Worm (Caenorhabditis elegans) whole organism, L3 larva: Measurements from ENCODE around the gene ztf-14.

ENCODE experiments used
- ama-1 ChIP-seq: fragments of 150-350 bp; optimal IDR thresholded peaks from 2 replicates; lab custom pipeline; 2018
- egl-5 ChIP-seq: fragments of 150-350 bp; optimal IDR thresholded peaks from 2 replicates; lab custom pipeline; 2017; ENCODE audit warnings: missing biosample characterization, missing genetic modification reagents, missing genetic modification characterization, inconsistent platforms
- elt-3 ChIP-seq, 3 experiments: fragments of 150-350 bp in 1 of 3; sonication (generic microtip) in 2 of 3; optimal IDR thresholded peaks; 2 replicates in 2 of 3; 4 replicates in 1 of 3; lab custom pipeline; 2014 to 2017; ENCODE audit warnings: missing biosample characterization in 3 of 3, missing genetic modification characterization in 3 of 3
- jun-1 ChIP-seq: fragments of 150-350 bp; optimal IDR thresholded peaks from 2 replicates; lab custom pipeline; 2014; ENCODE audit warnings: missing biosample characterization, missing genetic modification reagents, missing genetic modification characterization
- lin-15B ChIP-seq: fragments of 150-350 bp; optimal IDR thresholded peaks from 2 replicates; lab custom pipeline; 2014; ENCODE audit warnings: missing biosample characterization, missing genetic modification characterization
- mdl-1 ChIP-seq: fragments of 150-350 bp; optimal IDR thresholded peaks from 2 replicates; lab custom pipeline; 2014; ENCODE audit warnings: missing biosample characterization, missing genetic modification characterization
- nhr-25 ChIP-seq: sonication (generic microtip); optimal IDR thresholded peaks from 2 replicates; lab custom pipeline; 2017; ENCODE audit warnings: missing biosample characterization, missing genetic modification characterization
- tbx-2 ChIP-seq: sonication (generic microtip); optimal IDR thresholded peaks from 2 replicates; lab custom pipeline; 2016; ENCODE audit warnings: mild to moderate bottlenecking, missing genetic modification characterization, missing compliant biosample characterization

- TF ChIP-seq nhr-25 (tag; lab: Kevin White, UChicago) (no peak), ama-1 (lab: Kevin White, UChicago) (no peak), elt-3 (tag; optimal IDR thresholded peaks at IDR 0.05; lab: Kevin White, UChicago) (no peak), lin-15B (tag; lab: Kevin White, UChicago) (no peak), mdl-1 (tag; lab: Kevin White, UChicago) (no peak), tbx-2 (tag; lab: Kevin White, UChicago) (no peak), egl-5 (tag; lab: Kevin White, UChicago) (no peak), jun-1 (tag; lab: Kevin White, UChicago) (no peak)
Observed at ce11 chrX:14520463-14520862, 24.6 kb downstream of the ztf-14 start, which contains the start of gene D1025.1.
